Worm (Caenorhabditis elegans) whole organism, late embryonic: ENCODE results near the gene tag-321.

ENCODE experiments used
- C08G9.2 ChIP-seq: sonication (generic microtip); optimal IDR thresholded peaks from 2 replicates; lab custom pipeline; 2016; ENCODE audit warnings: mild to moderate bottlenecking, missing genetic modification characterization, moderate library complexity, missing compliant biosample characterization
- F13H6.1 ChIP-seq: sonication (generic microtip); optimal IDR thresholded peaks from 2 replicates; lab custom pipeline; 2016; ENCODE audit warnings: missing genetic modification characterization, missing compliant biosample characterization
- K02D7.2 ChIP-seq: sonication (generic microtip); optimal IDR thresholded peaks from 2 replicates; lab custom pipeline; 2017; ENCODE audit warnings: mild to moderate bottlenecking, missing genetic modification characterization, missing compliant biosample characterization
- ahr-1 ChIP-seq: sonication (generic microtip); optimal IDR thresholded peaks from 2 replicates; lab custom pipeline; 2016; ENCODE audit warnings: missing genetic modification characterization, missing compliant biosample characterization
- ama-1 ChIP-seq: fragments of 150-350 bp; optimal IDR thresholded peaks from 2 replicates; lab custom pipeline; 2014
- ceh-14 ChIP-seq: sonication (generic microtip); optimal IDR thresholded peaks from 2 replicates; lab custom pipeline; 2016; ENCODE audit warnings: missing genotype, missing genetic modification characterization, missing compliant biosample characterization
- ceh-18 ChIP-seq: sonication (generic microtip); optimal IDR thresholded peaks from 2 replicates; lab custom pipeline; 2016; ENCODE audit warnings: missing genetic modification characterization, missing compliant biosample characterization
- ceh-19 ChIP-seq: fragments of 200-800 bp; sonication (Bioruptor generic); optimal IDR thresholded peaks from 2 replicates; lab custom pipeline; 2018; ENCODE audit warnings: mild to moderate bottlenecking, missing genetic modification characterization, missing compliant biosample characterization
- ceh-2 ChIP-seq: sonication (generic microtip); optimal IDR thresholded peaks from 2 replicates; lab custom pipeline; 2016; ENCODE audit warnings: missing genotype, missing genetic modification characterization, missing compliant biosample characterization
- ceh-22 ChIP-seq: sonication (generic microtip); optimal IDR thresholded peaks from 2 replicates; lab custom pipeline; 2017; ENCODE audit warnings: missing biosample characterization, missing genetic modification characterization
- ceh-31 ChIP-seq: sonication (generic microtip); optimal IDR thresholded peaks from 2 replicates; lab custom pipeline; 2016; ENCODE audit warnings: missing genetic modification characterization, missing compliant biosample characterization
- ceh-34 ChIP-seq: sonication (generic microtip); optimal IDR thresholded peaks from 2 replicates; lab custom pipeline; 2016; ENCODE audit warnings: mild to moderate bottlenecking, missing genetic modification characterization, missing compliant biosample characterization
- ceh-48 ChIP-seq: sonication (generic microtip); optimal IDR thresholded peaks from 2 replicates; lab custom pipeline; 2016; ENCODE audit warnings: missing genetic modification characterization, inconsistent platforms, missing compliant biosample characterization
- ceh-6 ChIP-seq: fragments of 200-800 bp; sonication (Bioruptor generic); optimal IDR thresholded peaks from 2 replicates; lab custom pipeline; 2018; ENCODE audit warnings: mild to moderate bottlenecking, missing genetic modification characterization, missing compliant biosample characterization
- ceh-9 ChIP-seq: sonication (generic microtip); optimal IDR thresholded peaks from 2 replicates; lab custom pipeline; 2016; ENCODE audit warnings: mild to moderate bottlenecking, missing genetic modification characterization, inconsistent platforms, missing compliant biosample characterization
- dmd-4 ChIP-seq: sonication (generic microtip); optimal IDR thresholded peaks from 2 replicates; lab custom pipeline; 2016; ENCODE audit warnings: borderline replicate concordance, missing genetic modification characterization, missing compliant biosample characterization
- elt-2 ChIP-seq: sonication (generic microtip); optimal IDR thresholded peaks from 2 replicates; lab custom pipeline; 2016; ENCODE audit warnings: missing genetic modification reagents, missing genetic modification characterization, missing compliant biosample characterization
- elt-4 ChIP-seq: sonication (generic microtip); optimal IDR thresholded peaks from 2 replicates; lab custom pipeline; 2016; ENCODE audit warnings: missing genetic modification characterization, missing compliant biosample characterization
- ets-4 ChIP-seq: sonication (generic microtip); optimal IDR thresholded peaks from 2 replicates; lab custom pipeline; 2016; ENCODE audit warnings: missing genetic modification characterization, missing compliant biosample characterization
- eyg-1 ChIP-seq: sonication (generic microtip); optimal IDR thresholded peaks from 2 replicates; lab custom pipeline; 2016; ENCODE audit warnings: missing genotype, missing genetic modification characterization, missing compliant biosample characterization
- fax-1 ChIP-seq: sonication (generic microtip); optimal IDR thresholded peaks from 2 replicates; lab custom pipeline; 2016; ENCODE audit warnings: missing genotype, missing genetic modification characterization, missing compliant biosample characterization
- fkh-10 ChIP-seq: fragments of 150-350 bp; optimal IDR thresholded peaks from 2 replicates; lab custom pipeline; 2014; ENCODE audit warnings: missing biosample characterization, missing genetic modification reagents, missing genetic modification characterization
- gmeb-2 ChIP-seq: sonication (generic microtip); optimal IDR thresholded peaks from 2 replicates; lab custom pipeline; 2016; ENCODE audit warnings: missing genetic modification characterization, inconsistent platforms, missing compliant biosample characterization
- hlh-13 ChIP-seq: fragments of 200-800 bp; sonication (Bioruptor generic); optimal IDR thresholded peaks from 2 replicates; lab custom pipeline; 2018; ENCODE audit warnings: mild to moderate bottlenecking, missing genetic modification characterization, missing compliant biosample characterization
- hlh-15 ChIP-seq: sonication (generic microtip); optimal IDR thresholded peaks from 2 replicates; lab custom pipeline; 2016; ENCODE audit warnings: missing genetic modification characterization, missing compliant biosample characterization
- hlh-6 ChIP-seq: sonication (generic microtip); optimal IDR thresholded peaks from 2 replicates; lab custom pipeline; 2016; ENCODE audit warnings: missing genotype, missing genetic modification characterization, missing compliant biosample characterization
- hlh-8 ChIP-seq: sonication (generic microtip); optimal IDR thresholded peaks from 2 replicates; lab custom pipeline; 2016; ENCODE audit warnings: missing genotype, missing genetic modification characterization, missing compliant biosample characterization
- lim-6 ChIP-seq: sonication (generic microtip); optimal IDR thresholded peaks from 2 replicates; lab custom pipeline; 2016; ENCODE audit warnings: missing genetic modification characterization, missing compliant biosample characterization
- nfya-1 ChIP-seq: sonication (generic microtip); optimal IDR thresholded peaks from 2 replicates; lab custom pipeline; 2017; ENCODE audit warnings: missing genetic modification characterization, mild to moderate bottlenecking, missing compliant biosample characterization, antibody characterized with exemption, moderate library complexity
- nhr-11 ChIP-seq: fragments of 150-350 bp; optimal IDR thresholded peaks from 2 replicates; lab custom pipeline; 2014; ENCODE audit warnings: missing biosample characterization, missing genetic modification characterization
- npax-4 ChIP-seq: sonication (generic microtip); optimal IDR thresholded peaks from 2 replicates; lab custom pipeline; 2016; ENCODE audit warnings: missing genetic modification characterization, missing compliant biosample characterization
- pag-3 ChIP-seq: sonication (generic microtip); optimal IDR thresholded peaks from 2 replicates; lab custom pipeline; 2016; ENCODE audit warnings: missing compliant biosample characterization, missing genetic modification characterization, borderline replicate concordance
- pat-9 ChIP-seq: fragments of 200-800 bp; sonication (Bioruptor generic); optimal IDR thresholded peaks from 2 replicates; lab custom pipeline; 2018; ENCODE audit warnings: mild to moderate bottlenecking, missing genetic modification characterization, moderate library complexity, missing compliant biosample characterization
- pax-1 ChIP-seq: fragments of 150-350 bp; optimal IDR thresholded peaks from 2 replicates; lab custom pipeline; 2014; ENCODE audit warnings: missing biosample characterization, missing genetic modification characterization
- pha-2 ChIP-seq: sonication (generic microtip); optimal IDR thresholded peaks from 2 replicates; lab custom pipeline; 2017; ENCODE audit warnings: mild to moderate bottlenecking, missing genetic modification characterization, missing compliant biosample characterization
- pros-1 ChIP-seq: fragments of 150-350 bp; optimal IDR thresholded peaks from 2 replicates; lab custom pipeline; 2014; ENCODE audit warnings: missing biosample characterization, missing genetic modification reagents, missing genetic modification characterization
- ref-2 ChIP-seq: sonication (generic microtip); optimal IDR thresholded peaks from 2 replicates; lab custom pipeline; 2016; ENCODE audit warnings: missing genetic modification characterization, missing compliant biosample characterization
- rnt-1 ChIP-seq: sonication (generic microtip); optimal IDR thresholded peaks from 2 replicates; lab custom pipeline; 2016; ENCODE audit warnings: missing genetic modification characterization, missing compliant biosample characterization
- sdc-2 ChIP-seq: sonication (generic microtip); optimal IDR thresholded peaks from 2 replicates; lab custom pipeline; 2016; ENCODE audit warnings: missing genotype, missing genetic modification characterization, missing compliant biosample characterization
- sox-4 ChIP-seq: sonication (generic microtip); optimal IDR thresholded peaks from 2 replicates; lab custom pipeline; 2017; ENCODE audit warnings: mild to moderate bottlenecking, missing genetic modification characterization, inconsistent platforms, missing compliant biosample characterization
- syd-9 ChIP-seq: sonication (generic microtip); optimal IDR thresholded peaks from 2 replicates; lab custom pipeline; 2016; ENCODE audit warnings: mild to moderate bottlenecking, missing genetic modification characterization, moderate library complexity, missing compliant biosample characterization
- tbx-2 ChIP-seq: sonication (generic microtip); optimal IDR thresholded peaks from 2 replicates; lab custom pipeline; 2016; ENCODE audit warnings: missing genetic modification characterization, missing compliant biosample characterization
- tbx-7 ChIP-seq: sonication (generic microtip); optimal IDR thresholded peaks from 2 replicates; lab custom pipeline; 2016; ENCODE audit warnings: missing genotype, missing genetic modification characterization, missing compliant biosample characterization
- unc-42 ChIP-seq: sonication (generic microtip); optimal IDR thresholded peaks from 2 replicates; lab custom pipeline; 2016; ENCODE audit warnings: missing genotype, missing genetic modification characterization, missing compliant biosample characterization
- unc-55 ChIP-seq: sonication (generic microtip); optimal IDR thresholded peaks from 2 replicates; lab custom pipeline; 2017; ENCODE audit warnings: missing biosample characterization, missing genetic modification reagents, missing genetic modification characterization
- unc-86 ChIP-seq: sonication (generic microtip); optimal IDR thresholded peaks from 2 replicates; lab custom pipeline; 2016; ENCODE audit warnings: missing genetic modification characterization, missing compliant biosample characterization
- zip-5 ChIP-seq: sonication (generic microtip); optimal IDR thresholded peaks from 2 replicates; lab custom pipeline; 2016; ENCODE audit warnings: missing genetic modification characterization, missing compliant biosample characterization

The tag-321 gene

DNA sequence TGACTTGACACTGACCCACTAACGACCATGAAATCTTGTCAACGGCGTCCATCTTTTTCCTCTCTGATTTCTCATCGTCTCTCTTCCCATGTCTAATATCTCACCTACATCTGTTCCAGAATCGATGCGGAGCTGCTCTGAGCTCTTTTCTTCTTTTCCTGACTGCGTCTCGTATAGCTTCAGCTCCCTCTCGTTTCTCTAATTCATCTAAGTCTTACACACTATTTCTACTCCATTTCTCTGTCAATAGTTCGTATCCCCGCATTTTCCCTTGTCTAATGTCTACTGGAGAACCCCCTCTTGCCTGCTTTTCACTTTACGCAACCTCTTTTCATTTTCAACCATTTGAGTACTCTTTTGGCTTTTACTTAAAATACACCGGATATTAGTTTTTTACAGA, 34.2 kb upstream of the tag-321 start, which contains the start of gene ric-3:
Gene ric-3 (plus strand): TSS at position 400 of the 400 bp plus-strand sequence.
- TF ChIP-seq sox-4 (no peak), ceh-22 (tag; lab: Kevin White, UChicago) (no peak), pros-1 (tag; lab: Kevin White, UChicago) (peak; percentile 11), pag-3 (no peak), fkh-10 (GFP tag; lab: Kevin White, UChicago) (no peak), K02D7.2 (tag; lab: Kevin White, UChicago) (no peak), F13H6.1 (tag; lab: Kevin White, UChicago) (no peak), rnt-1 (no peak), npax-4 (tag; lab: Kevin White, UChicago) (no peak), ceh-48 (peak; percentile 84), ceh-31 (tag; lab: Kevin White, UChicago) (peak; percentile 70), pat-9 (tag; lab: Kevin White, UChicago) (no peak), unc-42 (tag; lab: Kevin White, UChicago) (peak; percentile 74), ref-2 (tag; lab: Kevin White, UChicago) (no peak), ceh-9 (tag; lab: Kevin White, UChicago) (no peak), nfya-1 (tag; lab: Kevin White, UChicago) (peak; percentile 78), ceh-34 (tag; lab: Kevin White, UChicago) (peak; percentile 7), syd-9 (no peak), C08G9.2 (tag; lab: Kevin White, UChicago) (no peak), elt-2 (tag; lab: Kevin White, UChicago) (no peak), unc-86 (no peak), nhr-11 (tag; lab: Kevin White, UChicago) (no peak), pax-1 (tag; lab: Kevin White, UChicago) (no peak), gmeb-2 (tag; lab: Kevin White, UChicago) (no peak), hlh-13 (no peak), ceh-18 (peak; percentile 46), ets-4 (tag; lab: Kevin White, UChicago) (no peak), pha-2 (no peak), unc-55 (GFP tag; lab: Kevin White, UChicago) (peak; percentile 80), zip-5 (tag; lab: Kevin White, UChicago) (no peak), ahr-1 (no peak), fax-1 (tag; lab: Kevin White, UChicago) (no peak), lim-6 (peak; percentile 30), dmd-4 (tag; lab: Kevin White, UChicago) (peak; percentile 13), hlh-8 (peak; percentile 73), ama-1 (lab: Kevin White, UChicago) (no peak), tbx-2 (tag; lab: Kevin White, UChicago) (peak; percentile 38), sdc-2 (no peak), ceh-19 (GFP tag; lab: Kevin White, UChicago) (peak; percentile 18), tbx-7 (tag; lab: Kevin White, UChicago) (no peak), hlh-6 (no peak), ceh-6 (GFP tag; lab: Kevin White, UChicago) (no peak), hlh-15 (tag; lab: Kevin White, UChicago) (no peak)

DNA sequence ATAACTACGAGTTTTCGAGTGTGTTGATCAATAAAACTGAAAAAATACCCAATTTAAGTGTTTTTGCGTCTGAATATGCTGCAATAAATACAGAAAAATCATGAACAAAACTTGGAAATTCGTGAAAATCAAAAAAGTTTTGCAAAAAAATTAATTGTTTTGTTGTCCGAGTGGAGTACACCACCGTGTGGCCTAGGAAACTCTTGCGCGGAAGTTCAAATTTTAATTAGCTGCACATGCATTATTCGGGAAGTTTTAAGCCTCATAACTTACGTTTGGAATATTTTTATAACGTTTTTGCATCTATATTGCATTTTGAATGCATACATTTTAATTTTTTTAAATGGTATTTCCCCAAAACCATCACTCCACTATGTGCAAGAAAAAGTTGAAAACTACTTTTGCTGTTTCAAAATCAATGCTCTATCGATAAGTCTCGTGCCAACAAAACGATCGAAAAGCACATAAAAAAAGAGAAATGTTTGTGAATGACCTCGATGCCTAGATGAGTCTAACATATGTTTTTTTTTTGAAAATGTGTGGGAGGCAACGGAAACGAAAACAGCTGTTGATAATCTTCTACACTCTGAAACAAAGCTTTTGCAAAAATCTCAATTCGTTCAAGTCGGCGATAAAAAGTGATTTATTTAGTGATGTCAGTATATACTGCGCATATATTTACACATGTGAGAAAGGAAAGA, 32.9 kb upstream of the tag-321 start:
- TF ChIP-seq ama-1 (lab: Kevin White, UChicago) (no peak), ceh-48 (no peak), tbx-2 (tag; lab: Kevin White, UChicago) (peak; percentile 21), ceh-2 (tag; lab: Kevin White, UChicago) (peak; percentile 49), ceh-31 (tag; lab: Kevin White, UChicago) (peak; percentile 52), tbx-7 (tag; lab: Kevin White, UChicago) (peak; percentile 74), zip-5 (tag; lab: Kevin White, UChicago) (peak; percentile 46), elt-2 (tag; lab: Kevin White, UChicago) (peak; percentile 27), elt-4 (tag; lab: Kevin White, UChicago) (no peak), ceh-18 (peak; percentile 18), ets-4 (tag; lab: Kevin White, UChicago) (peak; percentile 58), C08G9.2 (tag; lab: Kevin White, UChicago) (peak; percentile 81), ceh-14 (peak; percentile 6), eyg-1 (tag; lab: Kevin White, UChicago) (no peak), nfya-1 (tag; lab: Kevin White, UChicago) (no peak)
- TF ChIP-seq, all 69 proteins: peak for 10
